Fruit fly (Drosophila melanogaster) whole organism, embryonic: Measurements from ENCODE around the gene CG4658.

Experiments used
- ATbp ChIP-seq: fragments of 200-800 bp; sonication (Bioruptor generic); optimal IDR thresholded peaks from 2 replicates; lab custom pipeline; 2017; ENCODE audit warnings: missing biosample characterization, mild to moderate bottlenecking, missing genetic modification characterization, missing genetic modification reagents
- Adf1 ChIP-seq: fragments of 200-800 bp; sonication (Bioruptor generic); IDR thresholded peaks from 2 replicates; pipeline ENCODE4 v1.3.6; 2022; ENCODE audit warnings: missing biosample characterization, missing genetic modification characterization
- CG10274 ChIP-seq: fragments of 200-800 bp; sonication (Bioruptor generic); optimal IDR thresholded peaks from 3 replicates; lab custom pipeline; 2017; ENCODE audit warnings: missing biosample characterization, mild to moderate bottlenecking, missing genetic modification characterization
- CG11504 ChIP-seq: fragments of 200-800 bp; sonication (Bioruptor generic); optimal IDR thresholded peaks from 3 replicates; lab custom pipeline; 2019; ENCODE audit warnings: missing biosample characterization, mild to moderate bottlenecking, missing genetic modification characterization, moderate library complexity
- CG12219 ChIP-seq: fragments of 200-800 bp; sonication (Bioruptor generic); optimal IDR thresholded peaks from 3 replicates; lab custom pipeline; 2018; ENCODE audit warnings: missing biosample characterization, mild to moderate bottlenecking, missing genetic modification characterization
- CG12391 ChIP-seq: fragments of 200-800 bp; sonication (Bioruptor generic); optimal IDR thresholded peaks from 3 replicates; lab custom pipeline; 2018; ENCODE audit warnings: missing biosample characterization, mild to moderate bottlenecking, missing genetic modification characterization, moderate library complexity
- CG13123 ChIP-seq: fragments of 200-800 bp; sonication (Bioruptor generic); optimal IDR thresholded peaks from 2 replicates; lab custom pipeline; 2016; ENCODE audit warnings: missing biosample characterization, missing genetic modification characterization
- CG1529 ChIP-seq: fragments of 200-800 bp; sonication (Bioruptor generic); optimal IDR thresholded peaks from 3 replicates; lab custom pipeline; 2018; ENCODE audit warnings: missing biosample characterization, missing genetic modification characterization
- CG15479 ChIP-seq: fragments of 200-800 bp; sonication (Bioruptor generic); optimal IDR thresholded peaks from 3 replicates; lab custom pipeline; 2019; ENCODE audit warnings: missing biosample characterization, mild to moderate bottlenecking, missing genetic modification characterization, moderate library complexity
- CG15696 ChIP-seq: fragments of 200-800 bp; sonication (Bioruptor generic); optimal IDR thresholded peaks from 2 replicates; lab custom pipeline; 2019; ENCODE audit warnings: missing biosample characterization, mild to moderate bottlenecking, missing genetic modification characterization, moderate library complexity
- CG17359 ChIP-seq: fragments of 200-800 bp; sonication (Bioruptor generic); optimal IDR thresholded peaks from 3 replicates; lab custom pipeline; 2018; ENCODE audit warnings: missing biosample characterization, mild to moderate bottlenecking, missing genetic modification characterization, moderate library complexity
- CG17829 ChIP-seq: fragments of 200-800 bp; optimal IDR thresholded peaks from 2 replicates; lab custom pipeline; 2019; ENCODE audit warnings: missing biosample characterization, mild to moderate bottlenecking, missing genetic modification characterization, moderate library complexity
- CG1832 ChIP-seq: fragments of 200-800 bp; sonication (Bioruptor generic); optimal IDR thresholded peaks from 2 replicates; lab custom pipeline; 2017; ENCODE audit warnings: missing biosample characterization, mild to moderate bottlenecking, missing genetic modification characterization, inconsistent platforms
- CG34376 ChIP-seq: fragments of 200-800 bp; sonication (Bioruptor generic); optimal IDR thresholded peaks from 2 replicates; lab custom pipeline; 2018; ENCODE audit warnings: missing biosample characterization, mild to moderate bottlenecking, missing genetic modification characterization
- CG4707 ChIP-seq: fragments of 200-800 bp; sonication (Bioruptor generic); optimal IDR thresholded peaks from 2 replicates; lab custom pipeline; 2018; ENCODE audit warnings: missing biosample characterization, mild to moderate bottlenecking, missing genetic modification characterization, moderate library complexity
- CG6654 ChIP-seq: fragments of 200-800 bp; sonication (Bioruptor generic); optimal IDR thresholded peaks from 2 replicates; lab custom pipeline; 2017; ENCODE audit warnings: missing biosample characterization, mild to moderate bottlenecking, missing genetic modification characterization
- CG7928 ChIP-seq: fragments of 200-800 bp; sonication (Bioruptor generic); optimal IDR thresholded peaks from 2 replicates; lab custom pipeline; 2017; ENCODE audit warnings: missing biosample characterization, mild to moderate bottlenecking, missing genetic modification characterization
- CG7963 ChIP-seq: fragments of 200-800 bp; sonication (Bioruptor generic); IDR thresholded peaks from 3 replicates; pipeline ENCODE4 v1.3.6; 2022; ENCODE audit warnings: missing biosample characterization, missing genetic modification characterization; ENCODE audit not compliant: partially characterized antibody
- CG8089 ChIP-seq: fragments of 200-800 bp; sonication (Bioruptor generic); optimal IDR thresholded peaks from 3 replicates; lab custom pipeline; 2016; ENCODE audit warnings: missing biosample characterization, missing genetic modification characterization
- CG8359 ChIP-seq: fragments of 200-800 bp; sonication (Bioruptor generic); optimal IDR thresholded peaks from 2 replicates; lab custom pipeline; 2017; ENCODE audit warnings: missing biosample characterization, mild to moderate bottlenecking, missing genetic modification characterization, borderline replicate concordance
- CG9876 ChIP-seq: fragments of 200-800 bp; sonication (Bioruptor generic); optimal IDR thresholded peaks from 2 replicates; lab custom pipeline; 2016; ENCODE audit warnings: missing biosample characterization, missing genetic modification characterization
- D19A ChIP-seq: fragments of 200-800 bp; optimal IDR thresholded peaks from 3 replicates; lab custom pipeline; 2019; ENCODE audit warnings: missing biosample characterization, mild to moderate bottlenecking, missing genetic modification characterization, moderate library complexity
- Dad ChIP-seq: fragments of 200-800 bp; sonication (Bioruptor generic); optimal IDR thresholded peaks from 3 replicates; lab custom pipeline; 2016; ENCODE audit warnings: missing biosample characterization, missing genetic modification characterization
- Doc2 ChIP-seq: fragments of 200-800 bp; sonication (Bioruptor generic); IDR thresholded peaks from 2 replicates; pipeline ENCODE4 v1.3.6; 2022; ENCODE audit warnings: missing biosample characterization, missing genetic modification characterization
- GATAe ChIP-seq: fragments of 200-800 bp; sonication (Bioruptor generic); conservative IDR thresholded peaks from 2 replicates; pipeline ENCODE4 v1.3.6; 2022; ENCODE audit warnings: missing biosample characterization, missing genetic modification characterization
- Hand ChIP-seq: fragments of 200-800 bp; sonication (Bioruptor generic); optimal IDR thresholded peaks from 2 replicates; lab custom pipeline; 2017; ENCODE audit warnings: mild to moderate bottlenecking, missing biosample characterization, missing genetic modification reagents, missing genetic modification characterization
- Kr ChIP-seq: fragments of 200-800 bp; sonication (Bioruptor generic); optimal IDR thresholded peaks from 2 replicates; lab custom pipeline; 2017; ENCODE audit warnings: missing biosample characterization, mild to moderate bottlenecking, missing genetic modification characterization
- MESR4 ChIP-seq: fragments of 200-800 bp; sonication (Bioruptor generic); optimal IDR thresholded peaks from 2 replicates; lab custom pipeline; 2018; ENCODE audit warnings: missing biosample characterization, mild to moderate bottlenecking, missing genetic modification characterization, moderate library complexity
- Med ChIP-seq: fragments of 200-800 bp; sonication (Bioruptor generic); peaks from one replicate; lab custom pipeline; 2016; ENCODE audit warnings: missing biosample characterization, missing genetic modification characterization, mild to moderate bottlenecking, inconsistent platforms, moderate library complexity
- NFAT ChIP-seq: fragments of 200-800 bp; sonication (Bioruptor generic); IDR thresholded peaks from 2 replicates; pipeline ENCODE4 v1.3.6; 2022; ENCODE audit warnings: missing biosample characterization, missing genetic modification characterization
- Neu2 ChIP-seq: fragments of 200-800 bp; sonication (Bioruptor generic); optimal IDR thresholded peaks from 3 replicates; lab custom pipeline; 2016; ENCODE audit warnings: missing biosample characterization, missing genetic modification characterization, borderline replicate concordance
- Rfx ChIP-seq: fragments of 200-800 bp; sonication (Bioruptor generic); IDR thresholded peaks from 2 replicates; pipeline ENCODE4 v1.3.6; 2022; ENCODE audit warnings: missing biosample characterization, missing genetic modification characterization
- bigmax ChIP-seq: fragments of 200-800 bp; sonication (Bioruptor generic); optimal IDR thresholded peaks from 2 replicates; lab custom pipeline; 2018; ENCODE audit warnings: missing biosample characterization, mild to moderate bottlenecking, missing genetic modification characterization
- corto ChIP-seq: fragments of 200-800 bp; sonication (Bioruptor generic); optimal IDR thresholded peaks from 2 replicates; lab custom pipeline; 2016; ENCODE audit warnings: missing biosample characterization, mild to moderate bottlenecking, missing genetic modification characterization, moderate library complexity
- crc ChIP-seq: fragments of 200-800 bp; sonication (Bioruptor generic); optimal IDR thresholded peaks from 2 replicates; lab custom pipeline; 2016; ENCODE audit warnings: missing biosample characterization, missing genetic modification characterization
- da ChIP-seq: fragments of 200-800 bp; sonication (Bioruptor generic); optimal IDR thresholded peaks from 2 replicates; lab custom pipeline; 2016; ENCODE audit warnings: missing biosample characterization, missing genetic modification characterization
- dimm ChIP-seq: fragments of 200-800 bp; sonication (Bioruptor generic); IDR thresholded peaks from 2 replicates; pipeline ENCODE4 v1.3.6; 2022; ENCODE audit warnings: missing biosample characterization, missing genetic modification characterization
- gcm ChIP-seq: fragments of 200-800 bp; sonication (Bioruptor generic); optimal IDR thresholded peaks from 2 replicates; lab custom pipeline; 2019; ENCODE audit warnings: missing biosample characterization, mild to moderate bottlenecking, missing genetic modification characterization, moderate library complexity
- lola ChIP-seq, 3 experiments: fragments of >200 bp in 2 of 3; fragments of 200-800 bp in 1 of 3; sonication (Bioruptor generic) in 1 of 3; optimal IDR thresholded peaks; 2 replicates each; lab custom pipeline; 2017 to 2019; ENCODE audit warnings: missing biosample characterization in 3 of 3, missing genetic modification characterization in 3 of 3, mild to moderate bottlenecking in 1 of 3, moderate library complexity in 1 of 3
- lov ChIP-seq, 2 experiments: fragments of 200-800 bp in 1 of 2; fragments of >200 bp in 1 of 2; sonication (Bioruptor generic) in 1 of 2; IDR thresholded peaks in 1 of 2; optimal IDR thresholded peaks in 1 of 2; 2 replicates in 1 of 2; 3 replicates in 1 of 2; pipeline versions ENCODE4 v1.3.6 to Lab custom; 2017 to 2022; ENCODE audit warnings: missing biosample characterization in 1 of 2, missing genetic modification characterization in 1 of 2
- nerfin-1 ChIP-seq: fragments of 200-800 bp; sonication (Bioruptor generic); optimal IDR thresholded peaks from 3 replicates; lab custom pipeline; 2019; ENCODE audit warnings: missing biosample characterization, mild to moderate bottlenecking, missing genetic modification characterization, moderate library complexity
- nom ChIP-seq: fragments of 200-800 bp; sonication (Bioruptor generic); optimal IDR thresholded peaks from 2 replicates; lab custom pipeline; 2017; ENCODE audit warnings: missing biosample characterization, missing genetic modification characterization, mild to moderate bottlenecking, moderate library complexity, missing genetic modification reagents
- ro ChIP-seq: fragments of 200-800 bp; sonication (Bioruptor generic); IDR thresholded peaks from 2 replicates; pipeline ENCODE4 v1.3.6; 2022; ENCODE audit warnings: missing biosample characterization, missing genetic modification characterization
- sisA ChIP-seq: fragments of 200-800 bp; sonication (Bioruptor generic); IDR thresholded peaks from 2 replicates; pipeline ENCODE4 v1.3.6; 2022; ENCODE audit warnings: missing biosample characterization, missing genetic modification characterization
- slp2 ChIP-seq: fragments of 200-800 bp; sonication (Bioruptor generic); optimal IDR thresholded peaks from 2 replicates; lab custom pipeline; 2016; ENCODE audit warnings: missing biosample characterization, missing genetic modification characterization
- tgo ChIP-seq: fragments of 200-800 bp; sonication (Bioruptor generic); IDR thresholded peaks from 3 replicates; pipeline ENCODE4 v1.3.6; 2022; ENCODE audit warnings: missing biosample characterization, missing genetic modification characterization
- zf30C ChIP-seq: fragments of 200-800 bp; sonication (Bioruptor generic); optimal IDR thresholded peaks from 3 replicates; lab custom pipeline; 2018; ENCODE audit warnings: missing biosample characterization, mild to moderate bottlenecking, missing genetic modification characterization

The CG4658 gene

dm6 chr2L:9986402-9987350, 29.7 kb downstream of the CG4658 start (continued):
- TF ChIP-seq Hand (GFP tag; lab: Kevin White, UChicago) (no peak), zf30C (no peak), dimm (GFP tag; lab: Robert Waterston, UW) (no peak), bigmax (GFP tag; lab: Kevin White, UChicago) (no peak), D19A (tag; lab: Kevin White, UChicago) (peak; percentile 54), corto (peak; percentile 66), Dad (no peak), Kr (GFP tag; lab: Kevin White, UChicago) (no peak), CG17829 (tag; lab: Kevin White, UChicago) (peak; percentile 65), Med (GFP tag; lab: Kevin White, UChicago) (peak; percentile 92), gcm (GFP tag; lab: Kevin White, UChicago) (no peak), CG1832 (GFP tag; lab: Kevin White, UChicago) (no peak), Adf1 (GFP tag; lab: Robert Waterston, UW) (no peak), da (no peak), CG17359 (peak; percentile 72), nerfin-1 (tag; lab: Kevin White, UChicago) (peak; percentile 42), ro (GFP tag; lab: Robert Waterston, UW) (no peak), CG15696 (tag; lab: Kevin White, UChicago) (no peak), Doc2 (GFP tag; lab: Robert Waterston, UW) (no peak), GATAe (no peak), nom (GFP tag; lab: Kevin White, UChicago) (peak; percentile 89), crc (no peak), CG8359 (GFP tag; lab: Kevin White, UChicago) (peak; percentile 40), lola (GFP tag; optimal IDR thresholded peaks at IDR 0.05; lab: Kevin White, UChicago) (no peak), CG1529 (GFP tag; lab: Kevin White, UChicago) (peak; percentile 15), CG7928 (GFP tag; lab: Kevin White, UChicago) (no peak), ATbp (GFP tag; lab: Kevin White, UChicago) (peak; percentile 61), CG10274 (no peak), CG6654 (GFP tag; lab: Kevin White, UChicago) (no peak), CG13123 (GFP tag; lab: Kevin White, UChicago) (no peak), sisA (GFP tag; lab: Robert Waterston, UW) (peak; percentile 82), CG12391 (tag; lab: Kevin White, UChicago) (peak; percentile 48), Rfx (GFP tag; lab: Robert Waterston, UW) (peak; percentile 45; the same call in 1 of the 2 replicates), CG9876 (no peak), CG34376 (GFP tag; lab: Kevin White, UChicago) (no peak), CG8089 (GFP tag; lab: Kevin White, UChicago) (no peak), slp2 (peak; percentile 16), CG7963 (GFP tag; lab: Robert Waterston, UW) (no peak), MESR4 (no peak), CG15479 (GFP tag; lab: Kevin White, UChicago) (no peak), CG11504 (tag; lab: Kevin White, UChicago) (peak; percentile 79), CG4707 (GFP tag; lab: Kevin White, UChicago) (no peak), tgo (GFP tag; lab: Robert Waterston, UW) (peak; percentile 50), CG12219 (peak; percentile 52), lov (optimal IDR thresholded peaks at IDR 0.05; lab: Kevin White, UChicago) (no peak), lov (GFP tag; IDR thresholded peaks at IDR 0.05; lab: Robert Waterston, UW) (0 out of 3 replicates have a peak, but pooled peaks have one; percentile 60), Neu2 (GFP tag; lab: Kevin White, UChicago) (no peak), NFAT (GFP tag; lab: Robert Waterston, UW) (no peak)
